Worm (Caenorhabditis elegans): ENCODE measurements around the gene K08H2.3.

The K08H2.3 gene

ce11 chrX:13262195-13262594 lies 25.0 kb downstream of the K08H2.3 start, which contains the start of gene K09A11.1:
K09A11.1 (plus strand) TSS chrX:13262495.
- TF ChIP-seq nhr-41 (GFP tag; IDR thresholded peaks at IDR 0.05) (no peak), ztf-11 (tag; optimal IDR thresholded peaks at IDR 0.05) (no peak), lin-29 (GFP tag; IDR thresholded peaks at IDR 0.05) (no peak), spr-1 (tag; optimal IDR thresholded peaks at IDR 0.05) (no peak), snpc-4 (tag; optimal IDR thresholded peaks at IDR 0.05) (no peak), rbr-2 (tag; optimal IDR thresholded peaks at IDR 0.05) (no peak), nhr-76 (tag; optimal IDR thresholded peaks at IDR 0.05) (no peak)

ce11 chrX:13264550-13264949 lies 27.3 kb downstream of the K08H2.3 start:
- TF ChIP-seq F37D6.2 (tag; optimal IDR thresholded peaks at IDR 0.05) (peak; percentile 59), dmd-6 (GFP tag; IDR thresholded peaks at IDR 0.05) (peak; percentile 71), tra-1 (GFP tag; IDR thresholded peaks at IDR 0.05) (peak; percentile 67; the same call in 1 of the 2 replicates), sdz-12 (GFP tag; optimal IDR thresholded peaks at IDR 0.05) (peak; percentile 49), skn-1 (tag; optimal IDR thresholded peaks at IDR 0.05) (no peak), nhr-77 (tag; optimal IDR thresholded peaks at IDR 0.05) (peak; percentile 22), zfp-3 (GFP tag; conservative IDR thresholded peaks at IDR 0.05) (peak; percentile 65; the same call in 1 of the 2 replicates), hlh-11 (tag; optimal IDR thresholded peaks at IDR 0.05) (peak; percentile 41), dmd-8 (GFP tag; IDR thresholded peaks at IDR 0.05) (peak; percentile 87), saeg-2 (GFP tag; IDR thresholded peaks at IDR 0.05) (peak; percentile 77), F49E8.2 (tag; optimal IDR thresholded peaks at IDR 0.05; ENCODE audit: borderline replicate concordance) (peak; percentile 39), ceh-20 (GFP tag; IDR thresholded peaks at IDR 0.05) (peak; percentile 59; the same call in 1 of the 2 replicates), nhr-111 (GFP tag; optimal IDR thresholded peaks at IDR 0.05) (peak; percentile 61), Y105C5A.15 (GFP tag; IDR thresholded peaks at IDR 0.05) (peak; percentile 62; the same call in 1 of the 2 replicates), aly-2 (tag; optimal IDR thresholded peaks at IDR 0.05) (no peak), nhr-48 (tag; optimal IDR thresholded peaks at IDR 0.05) (peak; percentile 71), nhr-42 (GFP tag; IDR thresholded peaks at IDR 0.05) (0 out of 2 replicates have a peak, but pooled peaks have one; percentile 71), daf-12 (tag; optimal IDR thresholded peaks at IDR 0.05) (no peak), lin-39 (tag; optimal IDR thresholded peaks at IDR 0.05) (no peak), attf-4 (tag; optimal IDR thresholded peaks at IDR 0.05) (no peak), nhr-76 (tag; optimal IDR thresholded peaks at IDR 0.05) (no peak), madf-5 (GFP tag; IDR thresholded peaks at IDR 0.05) (peak; percentile 54 to 81; a peak in 2 of 4 replicates), dve-1 (tag; optimal IDR thresholded peaks at IDR 0.05; ENCODE audit: insufficient read depth) (peak; percentile 70), R02D3.7 (tag; optimal IDR thresholded peaks at IDR 0.05) (no peak), fkh-10 (GFP tag; optimal IDR thresholded peaks at IDR 0.05) (peak; percentile 63), fos-1 (tag; optimal IDR thresholded peaks at IDR 0.05) (no peak), mdl-1 (tag; optimal IDR thresholded peaks at IDR 0.05) (peak; percentile 22 to 72), madf-9 (GFP tag; conservative IDR thresholded peaks at IDR 0.05) (peak; percentile 90), daf-19 (GFP tag; conservative IDR thresholded peaks at IDR 0.05) (0 out of 2 replicates have a peak, but pooled peaks have one; percentile 31), Y75B8A.6 (GFP tag; IDR thresholded peaks at IDR 0.05) (peak; percentile 79; the same call in 1 of the 2 replicates), zfp-2 (tag; optimal IDR thresholded peaks at IDR 0.05) (no peak), nhr-41 (GFP tag; IDR thresholded peaks at IDR 0.05) (peak; percentile 76; the same call in 1 of the 2 replicates), ztf-7 (tag; optimal IDR thresholded peaks at IDR 0.05) (peak; percentile 76), spr-1 (tag; optimal IDR thresholded peaks at IDR 0.05) (peak; percentile 60), lin-1 (GFP tag; IDR thresholded peaks at IDR 0.05) (peak; percentile 67; the same call in 1 of the 2 replicates), F10B5.3 (tag; optimal IDR thresholded peaks at IDR 0.05) (peak; percentile 53), cey-2 (tag; optimal IDR thresholded peaks at IDR 0.05; ENCODE audit: borderline replicate concordance, insufficient read depth) (no peak), snpc-4 (tag; optimal IDR thresholded peaks at IDR 0.05) (no peak), jun-1 (tag; optimal IDR thresholded peaks at IDR 0.05) (peak; percentile 32), lir-3 (tag; optimal IDR thresholded peaks at IDR 0.05) (peak; percentile 70), ceh-62 (tag; optimal IDR thresholded peaks at IDR 0.05) (no peak), rbr-2 (tag; optimal IDR thresholded peaks at IDR 0.05) (peak; percentile 64), egl-43 (GFP tag; IDR thresholded peaks at IDR 0.05) (peak; percentile 95), php-3 (GFP tag; IDR thresholded peaks at IDR 0.05) (peak; percentile 76), T20F7.1 (GFP tag; optimal IDR thresholded peaks at IDR 0.05) (no peak), nhr-28 (tag; optimal IDR thresholded peaks at IDR 0.05) (peak; percentile 46)
